Fruit fly (Drosophila melanogaster) whole organism, adult: Measurements from ENCODE around the gene upd3.

Experiments
- CG11617 ChIP-seq: fragments of 200-800 bp; sonication (Bioruptor generic); optimal IDR thresholded peaks from 2 replicates; lab custom pipeline; 2017; ENCODE audit warnings: mild to moderate bottlenecking, missing biosample characterization, missing genetic modification reagents, missing genetic modification characterization
- CG12768 ChIP-seq: fragments of 200-800 bp; sonication (Bioruptor generic); optimal IDR thresholded peaks from 2 replicates; lab custom pipeline; 2017; ENCODE audit warnings: missing biosample characterization, missing genetic modification characterization, mild to moderate bottlenecking, moderate library complexity, missing genetic modification reagents
- CG1620 ChIP-seq: fragments of 200-800 bp; sonication (Bioruptor generic); optimal IDR thresholded peaks from 2 replicates; lab custom pipeline; 2016; ENCODE audit warnings: missing biosample characterization, missing genetic modification characterization
- CG5204 ChIP-seq: fragments of 200-800 bp; sonication (Bioruptor generic); optimal IDR thresholded peaks from 2 replicates; lab custom pipeline; 2016; ENCODE audit warnings: missing biosample characterization, missing genetic modification characterization
- CG7045 ChIP-seq: fragments of 200-800 bp; sonication (Bioruptor generic); optimal IDR thresholded peaks from 2 replicates; lab custom pipeline; 2017; ENCODE audit warnings: missing biosample characterization, mild to moderate bottlenecking, missing genetic modification characterization
- CG7101 ChIP-seq: fragments of 200-800 bp; sonication (Bioruptor generic); optimal IDR thresholded peaks from 2 replicates; lab custom pipeline; 2018; ENCODE audit warnings: missing biosample characterization, mild to moderate bottlenecking, missing genetic modification characterization, moderate library complexity
- Crg-1 ChIP-seq: fragments of 200-800 bp; sonication (Bioruptor generic); optimal IDR thresholded peaks from 2 replicates; lab custom pipeline; 2016; ENCODE audit warnings: missing biosample characterization, missing genetic modification characterization
- Hr96 ChIP-seq: fragments of 200-800 bp; sonication (Bioruptor generic); optimal IDR thresholded peaks from 2 replicates; lab custom pipeline; 2016; ENCODE audit warnings: missing biosample characterization, missing genetic modification characterization
- Mnt ChIP-seq: fragments of 200-800 bp; sonication (Bioruptor generic); optimal IDR thresholded peaks from 2 replicates; lab custom pipeline; 2016; ENCODE audit warnings: missing biosample characterization, mild to moderate bottlenecking, missing genetic modification characterization
- cnc ChIP-seq, 2 experiments: fragments of >200 bp; optimal IDR thresholded peaks; 2 replicates each; lab custom pipeline; 2017
- kay ChIP-seq: fragments of 200-800 bp; sonication (Bioruptor generic); peaks from one replicate; lab custom pipeline; 2016; ENCODE audit warnings: missing biosample characterization, missing genetic modification characterization, borderline replicate concordance
- ovo ChIP-seq: fragments of 200-800 bp; sonication (Bioruptor generic); optimal IDR thresholded peaks from 2 replicates; lab custom pipeline; 2016; ENCODE audit warnings: missing biosample characterization, missing genetic modification characterization
- tj ChIP-seq: fragments of 200-800 bp; sonication (Bioruptor generic); optimal IDR thresholded peaks from 3 replicates; lab custom pipeline; 2017; ENCODE audit warnings: missing biosample characterization, mild to moderate bottlenecking, missing genetic modification characterization, moderate library complexity

DNA sequence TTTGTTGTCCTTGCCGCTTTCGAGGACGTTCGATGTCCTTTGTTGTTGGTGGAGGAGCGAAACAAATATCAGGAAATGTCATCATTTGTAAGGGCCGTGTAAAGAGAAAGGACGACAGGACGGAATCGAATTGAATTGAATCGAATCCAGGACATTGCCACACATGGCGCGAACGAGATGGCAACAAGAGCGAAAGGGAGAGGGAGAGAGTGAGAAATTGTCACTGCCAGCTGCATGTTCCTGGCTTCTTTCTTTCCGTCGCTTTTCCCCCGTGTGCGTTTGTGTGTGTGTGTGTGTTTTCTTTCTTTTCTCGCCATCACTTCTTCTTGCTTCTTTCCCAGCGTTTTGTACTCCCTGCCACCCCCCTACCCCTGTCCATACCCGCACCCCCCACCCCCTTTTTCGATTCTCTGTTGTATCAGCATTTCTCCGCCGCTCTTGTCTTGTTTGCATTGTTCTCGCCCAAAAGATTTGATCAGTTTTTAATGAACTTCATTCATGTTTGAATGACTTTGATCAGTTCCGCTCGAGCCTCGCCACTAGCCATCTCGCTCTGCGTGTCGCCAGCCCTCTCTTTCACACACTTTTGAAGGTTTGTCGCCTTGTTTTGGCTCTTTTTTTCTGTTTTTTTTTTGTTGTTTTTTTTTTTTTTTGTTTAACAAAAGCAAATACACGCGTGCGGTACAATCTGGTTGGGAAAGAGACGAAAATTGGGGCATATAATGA, 21.0 kb downstream of the upd3 start:
- no peak for TF ChIP-seq CG7101 (tag; lab: Kevin White, UChicago)
- no peak for TF ChIP-seq ovo (GFP tag; lab: Kevin White, UChicago)
- TF ChIP-seq CG11617, result no peak
- TF ChIP-seq Hr96, result no peak
- no peak for TF ChIP-seq CG7045 (GFP tag; lab: Kevin White, UChicago)
- no peak for TF ChIP-seq Mnt (GFP tag; lab: Kevin White, UChicago)
- TF ChIP-seq CG12768, result no peak
- no peak for TF ChIP-seq Crg-1 (GFP tag; lab: Kevin White, UChicago)
- no peak for TF ChIP-seq kay (GFP tag; lab: Kevin White, UChicago)
- TF ChIP-seq CG1620, result no peak
- no peak for TF ChIP-seq tj (GFP tag; lab: Kevin White, UChicago)
- no peak for TF ChIP-seq CG5204 (GFP tag; lab: Kevin White, UChicago)
- TF ChIP-seq cnc (optimal IDR thresholded peaks at IDR 0.05; lab: Kevin White, UChicago), result no peak
